Worm (Caenorhabditis elegans): ENCODE measurements around the gene afmd-2.
A peak's percentile ranks its signal among the peaks of the same experiment; 100 is the strongest.

- TF ChIP-seq him-1 (tag; optimal IDR thresholded peaks at IDR 0.05) (no peak), dao-5 (tag; optimal IDR thresholded peaks at IDR 0.05) (no peak), W03F9.2 (tag; optimal IDR thresholded peaks at IDR 0.05) (peak; percentile 33)
Observed at ce11 chrIV:13521785-13522184, 12.8 kb downstream of the afmd-2 start, which contains the start of gene dcap-2.
